Worm (Caenorhabditis elegans) whole organism, L1 larva: ENCODE results near the gene F11C7.6.
A peak's percentile ranks its signal among the peaks of the same experiment; 100 is the strongest.

Source experiments
- F16B12.6 ChIP-seq: fragments of 150-350 bp; optimal IDR thresholded peaks from 2 replicates; lab custom pipeline; 2014; ENCODE audit warnings: missing biosample characterization, missing genetic modification characterization
- aha-1 ChIP-seq: fragments of 150-350 bp; optimal IDR thresholded peaks from 2 replicates; lab custom pipeline; 2014; ENCODE audit warnings: missing biosample characterization, missing genetic modification characterization
- aly-2 ChIP-seq: fragments of 150-350 bp; optimal IDR thresholded peaks from 2 replicates; lab custom pipeline; 2014; ENCODE audit warnings: missing biosample characterization, missing genetic modification characterization
- ceh-63 ChIP-seq: fragments of 200-800 bp; sonication (Bioruptor generic); optimal IDR thresholded peaks from 2 replicates; lab custom pipeline; 2018; ENCODE audit warnings: mild to moderate bottlenecking, missing genetic modification characterization, missing compliant biosample characterization
- ceh-82 ChIP-seq, 3 experiments: fragments of 150-350 bp in 1 of 3; sonication (generic microtip) in 2 of 3; optimal IDR thresholded peaks; 2 replicates each; lab custom pipeline; 2014 to 2017; ENCODE audit warnings: missing biosample characterization in 3 of 3, missing genetic modification characterization in 3 of 3
- ceh-88 ChIP-seq: fragments of 200-800 bp; sonication (Bioruptor generic); IDR thresholded peaks from 2 replicates; pipeline ENCODE4 v1.3.6; 2022; ENCODE audit warnings: missing genetic modification characterization, missing compliant biosample characterization
- efl-1 ChIP-seq, 4 experiments: fragments of 150-350 bp; optimal IDR thresholded peaks in 3 of 4; peaks in 1 of 4; 1 replicate in 1 of 4; 2 replicates in 3 of 4; lab custom pipeline; 2014; ENCODE audit warnings: missing biosample characterization in 2 of 4, missing genetic modification characterization in 2 of 4, missing genetic modification reagents in 2 of 4
- efl-3 ChIP-seq: fragments of 200-800 bp; sonication (Bioruptor generic); optimal IDR thresholded peaks from 2 replicates; lab custom pipeline; 2018; ENCODE audit warnings: mild to moderate bottlenecking, missing genetic modification characterization, missing compliant biosample characterization
- elt-3 ChIP-seq, 6 experiments: fragments of 150-350 bp in 1 of 6; sonication (generic microtip); optimal IDR thresholded peaks; 2 replicates each; lab custom pipeline; 2017 to 2018; ENCODE audit warnings: missing biosample characterization in 6 of 6, missing genetic modification characterization in 6 of 6, inconsistent platforms in 1 of 6
- fkh-4 ChIP-seq: sonication (generic microtip); optimal IDR thresholded peaks from 2 replicates; lab custom pipeline; 2016; ENCODE audit warnings: missing compliant biosample characterization, missing genetic modification characterization, borderline replicate concordance
- hlh-17 ChIP-seq: fragments of 200-800 bp; sonication (Bioruptor generic); optimal IDR thresholded peaks from 2 replicates; lab custom pipeline; 2018; ENCODE audit warnings: missing genetic modification characterization, mild to moderate bottlenecking, missing compliant biosample characterization, moderate library complexity, borderline replicate concordance
- hlh-4 ChIP-seq: sonication (generic microtip); optimal IDR thresholded peaks from 2 replicates; lab custom pipeline; 2016; ENCODE audit warnings: mild to moderate bottlenecking, missing genetic modification characterization, missing compliant biosample characterization
- irx-1 ChIP-seq: sonication (generic microtip); optimal IDR thresholded peaks from 2 replicates; lab custom pipeline; 2016; ENCODE audit warnings: missing genetic modification characterization, missing compliant biosample characterization
- isw-1 ChIP-seq: fragments of 200-800 bp; sonication (Bioruptor generic); IDR thresholded peaks from 2 replicates; pipeline ENCODE4 v1.3.6; 2022; ENCODE audit warnings: missing genetic modification characterization, missing compliant biosample characterization
- lin-13 ChIP-seq: fragments of 150-350 bp; optimal IDR thresholded peaks from 2 replicates; lab custom pipeline; 2014; ENCODE audit warnings: missing biosample characterization, missing genetic modification reagents, missing genetic modification characterization
- lin-14 ChIP-seq: fragments of 200-800 bp; sonication (Bioruptor generic); optimal IDR thresholded peaks from 2 replicates; lab custom pipeline; 2018; ENCODE audit warnings: mild to moderate bottlenecking, missing genetic modification characterization, moderate library complexity, missing compliant biosample characterization
- lir-3 ChIP-seq: sonication (generic microtip); optimal IDR thresholded peaks from 2 replicates; lab custom pipeline; 2016; ENCODE audit warnings: mild to moderate bottlenecking, missing genetic modification characterization, moderate library complexity, missing compliant biosample characterization; ENCODE audit not compliant: poor library complexity
- mab-9 ChIP-seq: fragments of 200-800 bp; sonication (Bioruptor generic); IDR thresholded peaks from 2 replicates; pipeline ENCODE4 v1.3.6; 2022; ENCODE audit warnings: missing genetic modification reagents, missing genetic modification characterization, missing compliant biosample characterization
- nhr-11 ChIP-seq: fragments of 150-350 bp; optimal IDR thresholded peaks from 2 replicates; lab custom pipeline; 2014; ENCODE audit warnings: missing biosample characterization, missing genetic modification characterization
- nhr-19 ChIP-seq: fragments of 200-800 bp; sonication (Bioruptor generic); conservative IDR thresholded peaks from 2 replicates; pipeline ENCODE4 v1.3.6; 2022; ENCODE audit warnings: missing genetic modification characterization, missing compliant biosample characterization
- nhr-20 ChIP-seq: sonication (generic microtip); optimal IDR thresholded peaks from 2 replicates; lab custom pipeline; 2016; ENCODE audit warnings: mild to moderate bottlenecking, missing genetic modification characterization, missing compliant biosample characterization
- nhr-47 ChIP-seq: sonication (generic microtip); optimal IDR thresholded peaks from 2 replicates; lab custom pipeline; 2016; ENCODE audit warnings: mild to moderate bottlenecking, missing genetic modification characterization, moderate library complexity, missing compliant biosample characterization
- nhr-71 ChIP-seq: sonication (generic microtip); optimal IDR thresholded peaks from 2 replicates; lab custom pipeline; 2016; ENCODE audit warnings: mild to moderate bottlenecking, missing genetic modification characterization, moderate library complexity, missing compliant biosample characterization
- nhr-76 ChIP-seq: sonication (generic microtip); optimal IDR thresholded peaks from 2 replicates; lab custom pipeline; 2017; ENCODE audit warnings: missing biosample characterization, missing genetic modification characterization
- nhr-77 ChIP-seq: fragments of 150-350 bp; optimal IDR thresholded peaks from 2 replicates; lab custom pipeline; 2014; ENCODE audit warnings: missing biosample characterization, missing genetic modification characterization
- nhr-85 ChIP-seq: sonication (generic microtip); peaks from one replicate; lab custom pipeline; 2016; ENCODE audit warnings: missing genetic modification characterization, inconsistent platforms, missing compliant biosample characterization
- pax-3 ChIP-seq: fragments of 200-800 bp; sonication (Bioruptor generic); optimal IDR thresholded peaks from 2 replicates; lab custom pipeline; 2018; ENCODE audit warnings: mild to moderate bottlenecking, missing genetic modification characterization, moderate library complexity, missing compliant biosample characterization
- rnt-1 ChIP-seq: sonication (generic microtip); optimal IDR thresholded peaks from 2 replicates; lab custom pipeline; 2016; ENCODE audit warnings: mild to moderate bottlenecking, missing genetic modification characterization, moderate library complexity, missing compliant biosample characterization
- skn-1 ChIP-seq: fragments of 150-350 bp; optimal IDR thresholded peaks from 2 replicates; lab custom pipeline; 2014; ENCODE audit warnings: missing biosample characterization, missing genetic modification characterization
- snpc-4 ChIP-seq: fragments of 150-350 bp; optimal IDR thresholded peaks from 2 replicates; lab custom pipeline; 2014; ENCODE audit warnings: missing biosample characterization, missing genetic modification characterization
- snu-23 ChIP-seq: sonication (generic microtip); optimal IDR thresholded peaks from 2 replicates; lab custom pipeline; 2016; ENCODE audit warnings: missing genetic modification characterization, missing compliant biosample characterization
- tbx-2 ChIP-seq: sonication (generic microtip); optimal IDR thresholded peaks from 2 replicates; lab custom pipeline; 2016; ENCODE audit warnings: missing genetic modification characterization, missing compliant biosample characterization
- tlp-1 ChIP-seq: fragments of 150-350 bp; optimal IDR thresholded peaks from 2 replicates; lab custom pipeline; 2014; ENCODE audit warnings: missing biosample characterization, missing genetic modification characterization
- unc-130 ChIP-seq: fragments of 150-350 bp; optimal IDR thresholded peaks from 2 replicates; lab custom pipeline; 2017; ENCODE audit warnings: missing biosample characterization, missing genetic modification characterization, inconsistent platforms
- ztf-11 ChIP-seq, 2 experiments: sonication (generic microtip); optimal IDR thresholded peaks; 2 replicates each; lab custom pipeline; 2016 to 2017; ENCODE audit warnings: missing genetic modification characterization in 2 of 2, missing biosample characterization in 1 of 2, missing compliant biosample characterization in 1 of 2

Gene F11C7.6

ce11 chrX:17396456-17396855 lies 4.9 kb upstream of the F11C7.6 start, which contains the start of the genes vap-1 and F11C7.2:
TSS of gene vap-1 (minus strand) at chrX:17396556.
TSS of gene F11C7.2 (plus strand) at chrX:17396814.
- no peak for TF ChIP-seq aha-1 (tag; lab: Kevin White, UChicago)
- TF ChIP-seq snu-23 (GFP tag; lab: Kevin White, UChicago), result peak; percentile 24
- TF ChIP-seq efl-1 (optimal IDR thresholded peaks at IDR 0.05; lab: Kevin White, UChicago), result no peak
- peak in 1 of 2 experiments; percentile 24 for TF ChIP-seq efl-1 (GFP tag; optimal IDR thresholded peaks at IDR 0.05 in 1 of 2; lab: Kevin White, UChicago)
- TF ChIP-seq nhr-47 (tag; lab: Kevin White, UChicago), result no peak
- TF ChIP-seq mab-9 (GFP tag; lab: Robert Waterston, UW), result no peak
- TF ChIP-seq elt-3 (tag; optimal IDR thresholded peaks at IDR 0.05; lab: Kevin White, UChicago), result no peak
- no peak for TF ChIP-seq irx-1 (tag; lab: Kevin White, UChicago)
- no peak for TF ChIP-seq ceh-88
- no peak for TF ChIP-seq snpc-4 (tag; lab: Kevin White, UChicago)
- no peak for TF ChIP-seq ztf-11 (tag; optimal IDR thresholded peaks at IDR 0.05; lab: Kevin White, UChicago)
- TF ChIP-seq nhr-85, result no peak
- no peak for TF ChIP-seq nhr-71
- no peak for TF ChIP-seq nhr-11 (tag; lab: Kevin White, UChicago)
- no peak for TF ChIP-seq isw-1 (GFP tag; lab: Robert Waterston, UW)

- TF ChIP-seq nhr-20 (no peak), ceh-82 (tag; optimal IDR thresholded peaks at IDR 0.05; lab: Kevin White, UChicago) (no peak), tbx-2 (no peak)
These were observed 3.1 kb upstream of the F11C7.6 start, which contains the start of gene F11C7.7 for ce11 chrX:17398293-17398692. TSS of gene F11C7.7 (plus strand) at chrX:17398593.

- TF ChIP-seq lir-3 (tag; lab: Kevin White, UChicago) (no peak), nhr-76 (tag; lab: Kevin White, UChicago) (no peak), tbx-2 (no peak), nhr-77 (tag; lab: Kevin White, UChicago) (no peak), skn-1 (tag; lab: Kevin White, UChicago) (no peak), ceh-82 (tag; optimal IDR thresholded peaks at IDR 0.05; lab: Kevin White, UChicago) (no peak), lin-14 (GFP tag; lab: Kevin White, UChicago) (no peak), ceh-63 (GFP tag; lab: Kevin White, UChicago) (no peak), nhr-47 (tag; lab: Kevin White, UChicago) (no peak), isw-1 (GFP tag; lab: Robert Waterston, UW) (no peak), pax-3 (tag; lab: Kevin White, UChicago) (no peak), F16B12.6 (no peak), tlp-1 (tag; lab: Kevin White, UChicago) (no peak), aly-2 (no peak), rnt-1 (tag; lab: Kevin White, UChicago) (no peak), fkh-4 (tag; lab: Kevin White, UChicago) (no peak), nhr-19 (GFP tag; lab: Robert Waterston, UW) (no peak), lin-13 (GFP tag; lab: Kevin White, UChicago) (no peak), hlh-4 (tag; lab: Kevin White, UChicago) (no peak), unc-130 (no peak)
- TF ChIP-seq, all 84 proteins: peak for 0
These were observed 939 bp upstream of the F11C7.6 start for ce11 chrX:17400425-17400824.

ce11 chrX:17403058-17403457 lies 1.7 kb downstream of the F11C7.6 start:
- no peak for TF ChIP-seq hlh-17 (GFP tag; lab: Kevin White, UChicago)
- no peak for TF ChIP-seq efl-3 (GFP tag; lab: Kevin White, UChicago)
- TF ChIP-seq lir-3 (tag; lab: Kevin White, UChicago), result no peak
